Fruit fly (Drosophila melanogaster) whole organism, embryonic: ENCODE measurements around the gene CG31948.

Experiments
- Aef1 ChIP-seq: fragments of 200-800 bp; sonication (Bioruptor generic); IDR thresholded peaks from 3 replicates; pipeline ENCODE4 v1.3.6; 2022; ENCODE audit warnings: missing biosample characterization, missing genetic modification characterization
- CG12219 ChIP-seq: fragments of 200-800 bp; sonication (Bioruptor generic); optimal IDR thresholded peaks from 3 replicates; lab custom pipeline; 2018; ENCODE audit warnings: missing biosample characterization, mild to moderate bottlenecking, missing genetic modification characterization
- CG12744 ChIP-seq: fragments of 200-800 bp; sonication (Bioruptor generic); optimal IDR thresholded peaks from 2 replicates; lab custom pipeline; 2016; ENCODE audit warnings: missing biosample characterization, missing genetic modification characterization
- CG12942 ChIP-seq: fragments of 200-800 bp; sonication (Bioruptor generic); optimal IDR thresholded peaks from 3 replicates; lab custom pipeline; 2016; ENCODE audit warnings: missing biosample characterization, missing genetic modification characterization
- CG13287 ChIP-seq: fragments of 200-800 bp; sonication (Bioruptor generic); IDR thresholded peaks from 2 replicates; pipeline ENCODE4 v1.3.6; 2022; ENCODE audit warnings: missing biosample characterization, missing genetic modification characterization; ENCODE audit not compliant: partially characterized antibody
- CG13424 ChIP-seq: fragments of 200-800 bp; sonication (Bioruptor generic); optimal IDR thresholded peaks from 2 replicates; lab custom pipeline; 2019; ENCODE audit warnings: missing biosample characterization, mild to moderate bottlenecking, missing genetic modification characterization, moderate library complexity
- CG1602 ChIP-seq: fragments of 200-800 bp; sonication (Bioruptor generic); optimal IDR thresholded peaks from 3 replicates; lab custom pipeline; 2016; ENCODE audit warnings: missing biosample characterization, missing genetic modification characterization
- CG16779 ChIP-seq: fragments of 200-800 bp; sonication (Bioruptor generic); IDR thresholded peaks from 2 replicates; pipeline ENCODE4 v1.3.6; 2022; ENCODE audit warnings: missing biosample characterization, missing genetic modification characterization
- CG16815 ChIP-seq: fragments of 200-800 bp; sonication (Bioruptor generic); optimal IDR thresholded peaks from 3 replicates; lab custom pipeline; 2017; ENCODE audit warnings: missing biosample characterization, mild to moderate bottlenecking, missing genetic modification characterization
- CG17186 ChIP-seq: fragments of 200-800 bp; sonication (Bioruptor generic); optimal IDR thresholded peaks from 3 replicates; lab custom pipeline; 2017; ENCODE audit warnings: missing biosample characterization, missing genetic modification reagents, missing genetic modification characterization
- CG17802 ChIP-seq: fragments of 200-800 bp; sonication (Bioruptor generic); optimal IDR thresholded peaks from 2 replicates; lab custom pipeline; 2018; ENCODE audit warnings: missing biosample characterization, mild to moderate bottlenecking, missing genetic modification characterization, moderate library complexity
- CG18619 ChIP-seq: fragments of 200-800 bp; sonication (Bioruptor generic); optimal IDR thresholded peaks from 3 replicates; lab custom pipeline; 2017; ENCODE audit warnings: missing biosample characterization, mild to moderate bottlenecking, missing genetic modification characterization
- CG32532 ChIP-seq: fragments of 200-800 bp; sonication (Bioruptor generic); IDR thresholded peaks from 2 replicates; pipeline ENCODE4 v1.3.6; 2022; ENCODE audit warnings: missing biosample characterization, missing genetic modification characterization
- CG42726 ChIP-seq: fragments of 200-800 bp; sonication (Bioruptor generic); IDR thresholded peaks from 2 replicates; pipeline ENCODE4 v1.3.6; 2022; ENCODE audit warnings: missing biosample characterization, missing genetic modification characterization; ENCODE audit not compliant: partially characterized antibody
- CG4730 ChIP-seq: fragments of 200-800 bp; sonication (Bioruptor generic); IDR thresholded peaks from 2 replicates; pipeline ENCODE4 v1.3.6; 2022; ENCODE audit warnings: missing biosample characterization, missing genetic modification characterization
- CG6654 ChIP-seq: fragments of 200-800 bp; sonication (Bioruptor generic); optimal IDR thresholded peaks from 2 replicates; lab custom pipeline; 2017; ENCODE audit warnings: missing biosample characterization, mild to moderate bottlenecking, missing genetic modification characterization
- CG8765 ChIP-seq: fragments of 200-800 bp; sonication (Bioruptor generic); IDR thresholded peaks from 2 replicates; pipeline ENCODE4 v1.3.6; 2022; ENCODE audit warnings: missing biosample characterization, missing genetic modification characterization
- CG9876 ChIP-seq: fragments of 200-800 bp; sonication (Bioruptor generic); optimal IDR thresholded peaks from 2 replicates; lab custom pipeline; 2016; ENCODE audit warnings: missing biosample characterization, missing genetic modification characterization
- CHES-1-like ChIP-seq: fragments of 200-800 bp; sonication (Bioruptor generic); optimal IDR thresholded peaks from 2 replicates; lab custom pipeline; 2016; ENCODE audit warnings: missing biosample characterization, missing genetic modification characterization
- Fer3 ChIP-seq: fragments of 200-800 bp; sonication (Bioruptor generic); optimal IDR thresholded peaks from 2 replicates; lab custom pipeline; 2018; ENCODE audit warnings: missing biosample characterization, mild to moderate bottlenecking, missing genetic modification characterization, moderate library complexity
- H15 ChIP-seq: fragments of 200-800 bp; sonication (Bioruptor generic); IDR thresholded peaks from 3 replicates; pipeline ENCODE4 v1.3.6; 2022; ENCODE audit warnings: missing biosample characterization, missing genetic modification characterization
- HLHmδ ChIP-seq: fragments of 200-800 bp; sonication (Bioruptor generic); optimal IDR thresholded peaks from 2 replicates; lab custom pipeline; 2018; ENCODE audit warnings: missing biosample characterization, mild to moderate bottlenecking, missing genetic modification characterization, moderate library complexity
- Hr39 ChIP-seq: fragments of >200 bp; optimal IDR thresholded peaks from 2 replicates; lab custom pipeline; 2017
- Hsf ChIP-seq: fragments of 200-800 bp; sonication (Bioruptor generic); optimal IDR thresholded peaks from 3 replicates; lab custom pipeline; 2016; ENCODE audit warnings: missing biosample characterization, missing genetic modification characterization
- Optix ChIP-seq: fragments of 200-800 bp; sonication (Bioruptor generic); IDR thresholded peaks from 3 replicates; pipeline ENCODE4 v1.3.6; 2022; ENCODE audit warnings: missing biosample characterization, missing genetic modification characterization
- Ravus ChIP-seq: fragments of 200-800 bp; sonication (Bioruptor generic); IDR thresholded peaks from 2 replicates; pipeline ENCODE4 v1.3.6; 2022; ENCODE audit warnings: missing biosample characterization, missing genetic modification characterization
- Spps ChIP-seq: fragments of 200-800 bp; sonication (Bioruptor generic); optimal IDR thresholded peaks from 2 replicates; lab custom pipeline; 2018; ENCODE audit warnings: missing biosample characterization, mild to moderate bottlenecking, missing genetic modification characterization
- Sry-β ChIP-seq: fragments of 200-800 bp; sonication (Bioruptor generic); optimal IDR thresholded peaks from 2 replicates; lab custom pipeline; 2018; ENCODE audit warnings: missing biosample characterization, mild to moderate bottlenecking, missing genetic modification characterization, moderate library complexity
- Ssrp ChIP-seq: fragments of 200-800 bp; sonication (Bioruptor generic); optimal IDR thresholded peaks from 2 replicates; lab custom pipeline; 2018; ENCODE audit warnings: missing biosample characterization, mild to moderate bottlenecking, missing genetic modification characterization, moderate library complexity
- YL-1 ChIP-seq: fragments of 200-800 bp; sonication (Bioruptor generic); optimal IDR thresholded peaks from 3 replicates; lab custom pipeline; 2017; ENCODE audit warnings: missing biosample characterization, mild to moderate bottlenecking, missing genetic modification characterization
- bsh ChIP-seq, 2 experiments: fragments of 200-800 bp; sonication (Bioruptor generic); optimal IDR thresholded peaks; 2 replicates each; lab custom pipeline; 2017 to 2018; ENCODE audit warnings: mild to moderate bottlenecking in 2 of 2, missing biosample characterization in 2 of 2, missing genetic modification characterization in 2 of 2, moderate library complexity in 1 of 2
- btn ChIP-seq: fragments of 200-800 bp; sonication (Bioruptor generic); optimal IDR thresholded peaks from 2 replicates; lab custom pipeline; 2016; ENCODE audit warnings: missing biosample characterization, missing genetic modification characterization
- cato ChIP-seq: fragments of 200-800 bp; sonication (Bioruptor generic); optimal IDR thresholded peaks from 2 replicates; lab custom pipeline; 2016; ENCODE audit warnings: missing biosample characterization, missing genetic modification characterization, borderline replicate concordance
- crol ChIP-seq: fragments of 200-800 bp; sonication (Bioruptor generic); IDR thresholded peaks from 2 replicates; pipeline ENCODE4 v1.3.6; 2022; ENCODE audit warnings: missing biosample characterization, missing genetic modification characterization
- dan ChIP-seq: fragments of 200-800 bp; sonication (Bioruptor generic); IDR thresholded peaks from 2 replicates; pipeline ENCODE4 v1.3.6; 2022; ENCODE audit warnings: missing biosample characterization, missing genetic modification characterization
- dm ChIP-seq: fragments of 200-800 bp; sonication (Bioruptor generic); optimal IDR thresholded peaks from 3 replicates; lab custom pipeline; 2016; ENCODE audit warnings: missing biosample characterization, missing genetic modification characterization
- dmrt11E ChIP-seq: fragments of 200-800 bp; sonication (Bioruptor generic); optimal IDR thresholded peaks from 3 replicates; lab custom pipeline; 2018; ENCODE audit warnings: missing biosample characterization, mild to moderate bottlenecking, missing genetic modification characterization, moderate library complexity
- dmrt99B ChIP-seq: fragments of 200-800 bp; sonication (Bioruptor generic); optimal IDR thresholded peaks from 2 replicates; lab custom pipeline; 2018; ENCODE audit warnings: missing biosample characterization, mild to moderate bottlenecking, missing genetic modification characterization, moderate library complexity
- dpn ChIP-seq, 2 experiments: fragments of 200-800 bp; sonication (Bioruptor generic); optimal IDR thresholded peaks; 3 replicates each; lab custom pipeline; 2016; ENCODE audit warnings: missing biosample characterization in 2 of 2, missing genetic modification characterization in 2 of 2
- gro ChIP-seq: fragments of 200-800 bp; sonication (Bioruptor generic); optimal IDR thresholded peaks from 2 replicates; lab custom pipeline; 2016; ENCODE audit warnings: missing biosample characterization, missing genetic modification characterization
- h ChIP-seq: fragments of >200 bp; optimal IDR thresholded peaks from 2 replicates; lab custom pipeline; 2017
- jing ChIP-seq: fragments of 200-800 bp; sonication (Bioruptor generic); optimal IDR thresholded peaks from 2 replicates; lab custom pipeline; 2018; ENCODE audit warnings: missing biosample characterization, mild to moderate bottlenecking, missing genetic modification characterization
- maf-S ChIP-seq: fragments of 200-800 bp; sonication (Bioruptor generic); optimal IDR thresholded peaks from 2 replicates; lab custom pipeline; 2016; ENCODE audit warnings: missing biosample characterization, missing genetic modification characterization
- mld ChIP-seq: fragments of 200-800 bp; sonication (Bioruptor generic); IDR thresholded peaks from 3 replicates; pipeline ENCODE4 v1.3.6; 2022; ENCODE audit warnings: missing biosample characterization, missing genetic modification characterization; ENCODE audit not compliant: partially characterized antibody
- odd ChIP-seq: fragments of 200-800 bp; sonication (Bioruptor generic); optimal IDR thresholded peaks from 2 replicates; lab custom pipeline; 2017; ENCODE audit warnings: missing biosample characterization, mild to moderate bottlenecking, missing genetic modification characterization
- pan ChIP-seq, 4 experiments: fragments of >200 bp in 3 of 4; fragments of 200-800 bp in 1 of 4; sonication (Bioruptor generic) in 1 of 4; optimal IDR thresholded peaks in 3 of 4; IDR thresholded peaks in 1 of 4; 2 replicates each; pipeline versions ENCODE4 v1.3.6 to Lab custom; 2017 to 2022; ENCODE audit warnings: missing biosample characterization in 2 of 4, missing genetic modification characterization in 2 of 4, mixed read lengths in 1 of 4
- sd ChIP-seq: fragments of 200-800 bp; sonication (Bioruptor generic); optimal IDR thresholded peaks from 3 replicates; lab custom pipeline; 2018; ENCODE audit warnings: missing biosample characterization, mild to moderate bottlenecking, missing genetic modification characterization, moderate library complexity
- slou ChIP-seq: fragments of 200-800 bp; sonication (Bioruptor generic); optimal IDR thresholded peaks from 3 replicates; lab custom pipeline; 2016; ENCODE audit warnings: missing biosample characterization, missing genetic modification characterization
- tup ChIP-seq: fragments of 200-800 bp; sonication (Bioruptor generic); optimal IDR thresholded peaks from 2 replicates; lab custom pipeline; 2016; ENCODE audit warnings: missing biosample characterization, mild to moderate bottlenecking, missing genetic modification characterization, moderate library complexity
- vvl ChIP-seq: fragments of 200-800 bp; sonication (Bioruptor generic); IDR thresholded peaks from 2 replicates; pipeline ENCODE4 v1.3.6; 2022; ENCODE audit warnings: missing biosample characterization, missing genetic modification characterization

CG31948 gene

DNA sequence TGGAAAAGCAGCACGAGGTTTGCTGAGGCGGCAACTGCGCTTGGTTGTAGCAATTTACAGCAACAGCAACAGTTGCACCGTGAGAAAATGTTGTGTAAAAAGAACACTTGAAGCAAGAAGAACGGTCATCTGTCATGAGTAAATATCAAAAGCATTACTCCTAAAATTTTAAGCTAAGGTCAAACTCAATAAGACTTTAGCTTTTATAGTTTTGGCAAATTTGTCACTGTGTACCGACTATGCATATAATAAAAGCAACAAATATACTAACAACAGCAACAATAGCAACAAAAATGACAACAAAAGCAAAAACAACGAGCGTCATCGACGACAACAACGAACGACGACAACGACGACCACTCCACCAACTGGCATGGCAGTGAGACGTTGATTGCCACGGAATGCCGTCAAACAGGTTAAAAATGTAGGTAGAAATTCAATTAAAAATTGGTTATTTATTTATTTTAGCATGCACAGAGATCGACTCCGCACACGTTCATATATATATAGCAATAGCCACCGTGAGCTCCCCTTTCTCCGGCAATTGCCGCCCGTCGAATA is 17.1 kb upstream of the CG31948 start (continued):
- TF ChIP-seq Spps (tag; lab: Kevin White, UChicago) (no peak), slou (GFP tag; lab: Kevin White, UChicago) (peak; percentile 45), dm (GFP tag; lab: Kevin White, UChicago) (peak; percentile 74), Hr39 (lab: Kevin White, UChicago) (no peak), CG32532 (GFP tag; lab: Robert Waterston, UW) (peak; percentile 39), sd (peak; percentile 99), mld (GFP tag; lab: Robert Waterston, UW) (no peak), CG42726 (GFP tag; lab: Robert Waterston, UW) (no peak), Sry-β (GFP tag; lab: Kevin White, UChicago) (no peak), CHES-1-like (GFP tag; lab: Kevin White, UChicago) (peak; percentile 70), H15 (GFP tag; lab: Robert Waterston, UW) (peak; percentile 84), HLHmδ (GFP tag; lab: Kevin White, UChicago) (no peak), cato (GFP tag; lab: Kevin White, UChicago) (peak; percentile 59), CG17186 (peak; percentile 10), btn (GFP tag; lab: Kevin White, UChicago) (peak; percentile 84), CG13287 (no peak), Fer3 (peak; percentile 59), crol (GFP tag; lab: Robert Waterston, UW) (no peak), Ssrp (peak; percentile 85), Aef1 (GFP tag; lab: Robert Waterston, UW) (peak; percentile 93), gro (GFP tag; lab: Kevin White, UChicago) (peak; percentile 19), maf-S (GFP tag; lab: Kevin White, UChicago) (peak; percentile 76), CG4730 (GFP tag; lab: Robert Waterston, UW) (peak; percentile 62; the same call in 1 of the 2 replicates), CG17802 (peak; percentile 54), tup (GFP tag; lab: Kevin White, UChicago) (peak; percentile 29), dan (GFP tag; lab: Robert Waterston, UW) (no peak), vvl (GFP tag; lab: Robert Waterston, UW) (peak; percentile 92), CG16779 (GFP tag; lab: Robert Waterston, UW) (no peak), h (no peak), CG12219 (GFP tag; lab: Kevin White, UChicago) (peak; percentile 86), CG9876 (GFP tag; lab: Kevin White, UChicago) (peak; percentile 72), CG13424 (peak; percentile 92), CG1602 (GFP tag; lab: Kevin White, UChicago) (peak; percentile 79), CG12942 (peak; percentile 80), CG8765 (GFP tag; lab: Robert Waterston, UW) (no peak), CG12744 (GFP tag; lab: Kevin White, UChicago) (peak; percentile 38), bsh (GFP tag; optimal IDR thresholded peaks at IDR 0.05; lab: Kevin White, UChicago) (peak; percentile 91 to 93), YL-1 (GFP tag; lab: Kevin White, UChicago) (peak; percentile 26), Optix (peak; percentile 85; the same call in 2 of the 3 replicates), CG16815 (GFP tag; lab: Kevin White, UChicago) (peak; percentile 8), pan (optimal IDR thresholded peaks at IDR 0.05; lab: Kevin White, UChicago) (no peak), pan (GFP tag; optimal IDR thresholded peaks at IDR 0.05 in 1 of 2, IDR thresholded peaks at IDR 0.05 in 1 of 2) (peak in 1 of 2 experiments; percentile 87), Hsf (GFP tag; lab: Kevin White, UChicago) (peak; percentile 84), odd (GFP tag; lab: Kevin White, UChicago) (peak; percentile 73), dpn (GFP tag; optimal IDR thresholded peaks at IDR 0.05; lab: Kevin White, UChicago) (peak; percentile 87 to 88), CG6654 (peak; percentile 43), dmrt11E (tag; lab: Kevin White, UChicago) (peak; percentile 47), CG18619 (peak; percentile 62), dmrt99B (tag; lab: Kevin White, UChicago) (peak; percentile 92), jing (peak; percentile 85), Ravus (peak; percentile 31; the same call in 1 of the 2 replicates)
